In the genomic region with DNA sequence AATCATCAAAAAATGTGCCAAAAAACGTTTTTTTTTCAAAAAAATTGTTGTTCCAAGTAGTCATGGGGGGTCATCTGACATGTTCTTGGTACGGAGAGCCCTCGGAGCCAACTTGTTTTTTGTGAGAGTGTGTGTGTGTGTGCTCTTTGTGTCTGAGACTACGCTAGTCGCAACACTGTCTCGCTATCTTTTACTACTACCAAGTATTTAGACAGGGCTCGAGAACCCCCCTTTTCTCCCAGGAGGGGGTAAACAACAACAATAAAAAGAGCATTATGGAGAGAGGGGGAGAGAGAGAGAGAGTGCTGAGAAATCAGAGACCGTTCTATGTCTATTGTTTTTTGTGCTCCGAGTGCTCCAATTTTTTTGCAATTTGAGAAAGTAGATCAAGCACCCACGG, we compare ENCODE assay signal across 1 worm cellular context.
TF ChIP-seq lines count a peak whose summit lies in the region.

No protein-coding gene starts in this region.

TF ChIP-seq in whole organism, L1 larva, 84 proteins besides CTCF, POLR2A, EP300 and RAD21 (continued from another document):
- TF ChIP-seq nhr-77 (tag; optimal IDR thresholded peaks at IDR 0.05; lab: Kevin White, UChicago) (peak; percentile 8), ceh-8 (GFP tag; optimal IDR thresholded peaks at IDR 0.05; lab: Kevin White, UChicago) (no peak), elt-2 (tag; optimal IDR thresholded peaks at IDR 0.05; lab: Kevin White, UChicago) (no peak), mab-9 (GFP tag; IDR thresholded peaks at IDR 0.05; lab: Robert Waterston, UW) (no peak), tbx-2 (tag; optimal IDR thresholded peaks at IDR 0.05; lab: Kevin White, UChicago) (no peak), egl-13 (tag; optimal IDR thresholded peaks at IDR 0.05; lab: Kevin White, UChicago) (no peak), ceh-90 (tag; optimal IDR thresholded peaks at IDR 0.05; lab: Kevin White, UChicago) (no peak), vab-15 (tag; optimal IDR thresholded peaks at IDR 0.05; lab: Kevin White, UChicago) (no peak), hlh-4 (tag; optimal IDR thresholded peaks at IDR 0.05; lab: Kevin White, UChicago) (no peak), nhr-11 (tag; optimal IDR thresholded peaks at IDR 0.05; lab: Kevin White, UChicago) (no peak), lin-39 (tag; optimal IDR thresholded peaks at IDR 0.05; lab: Kevin White, UChicago) (no peak), Y116A8C.19 (tag; optimal IDR thresholded peaks at IDR 0.05; lab: Kevin White, UChicago; ENCODE audit: borderline replicate concordance) (no peak), nhr-71 (tag; optimal IDR thresholded peaks at IDR 0.05; lab: Kevin White, UChicago) (peak; percentile 21), zip-4 (GFP tag; optimal IDR thresholded peaks at IDR 0.05; lab: Kevin White, UChicago) (no peak), egl-27 (tag; optimal IDR thresholded peaks at IDR 0.05; lab: Kevin White, UChicago) (no peak), lir-3 (tag; optimal IDR thresholded peaks at IDR 0.05; lab: Kevin White, UChicago; ENCODE audit: poor library complexity) (no peak), fkh-8 (tag; optimal IDR thresholded peaks at IDR 0.05; lab: Kevin White, UChicago) (peak; percentile 12), nhr-47 (tag; optimal IDR thresholded peaks at IDR 0.05; lab: Kevin White, UChicago) (no peak)
